Fruit fly (Drosophila melanogaster): ENCODE measurements around the gene Syt12.

- no peak for TF ChIP-seq usp (GFP tag; optimal IDR thresholded peaks at IDR 0.05)
- no peak for TF ChIP-seq CG8478 (optimal IDR thresholded peaks at IDR 0.05)
Measured at dm6 chrX:13338113-13338512, 20.9 kb upstream of the Syt12 start, which contains the start of gene CG15747.
